Fruit fly (Drosophila melanogaster) Kc167 (cell line): ENCODE results near the gene inc.

Experiments used
- Myc ChIP-seq: fragments of >200 bp; optimal IDR thresholded peaks from 2 replicates; lab custom pipeline; 2017; ENCODE audit warnings: missing external identifiers
- Sin3A ChIP-seq: fragments of >200 bp; optimal IDR thresholded peaks from 2 replicates; lab custom pipeline; 2018; ENCODE audit warnings: missing external identifiers
- ttk ChIP-seq: sonication (Bioruptor generic); optimal IDR thresholded peaks from 2 replicates; lab custom pipeline; 2017; ENCODE audit warnings: missing external identifiers

- no peak for TF ChIP-seq Sin3A (lab: Kevin White, UChicago)
- TF ChIP-seq Myc (lab: Kevin White, UChicago) = no peak
- TF ChIP-seq ttk = no peak
Observed at dm6 chrX:1538638-1539037, 55.4 kb downstream of the inc start.
